Fruit fly (Drosophila melanogaster) whole organism, embryonic: Measurements from ENCODE around the gene CG43702.
A peak's percentile ranks its signal among the peaks of the same experiment; 100 is the strongest.

Source experiments
- C15 ChIP-seq: fragments of 200-800 bp; sonication (Bioruptor generic); IDR thresholded peaks from 3 replicates; pipeline ENCODE4 v1.3.6; 2022; ENCODE audit warnings: missing biosample characterization, missing genetic modification characterization
- CG10209 ChIP-seq: fragments of 200-800 bp; sonication (Bioruptor generic); optimal IDR thresholded peaks from 3 replicates; lab custom pipeline; 2017; ENCODE audit warnings: missing biosample characterization, mild to moderate bottlenecking, missing genetic modification characterization, missing genetic modification reagents
- CG13424 ChIP-seq: fragments of 200-800 bp; sonication (Bioruptor generic); optimal IDR thresholded peaks from 2 replicates; lab custom pipeline; 2019; ENCODE audit warnings: missing biosample characterization, mild to moderate bottlenecking, missing genetic modification characterization, moderate library complexity
- CG17186 ChIP-seq: fragments of 200-800 bp; sonication (Bioruptor generic); optimal IDR thresholded peaks from 3 replicates; lab custom pipeline; 2017; ENCODE audit warnings: missing biosample characterization, missing genetic modification reagents, missing genetic modification characterization
- CG17359 ChIP-seq: fragments of 200-800 bp; sonication (Bioruptor generic); optimal IDR thresholded peaks from 3 replicates; lab custom pipeline; 2018; ENCODE audit warnings: missing biosample characterization, mild to moderate bottlenecking, missing genetic modification characterization, moderate library complexity
- CG17385 ChIP-seq: fragments of 200-800 bp; sonication (Bioruptor generic); optimal IDR thresholded peaks from 3 replicates; lab custom pipeline; 2018; ENCODE audit warnings: missing biosample characterization, mild to moderate bottlenecking, missing genetic modification characterization
- CG18476 ChIP-seq: fragments of 200-800 bp; sonication (Bioruptor generic); optimal IDR thresholded peaks from 2 replicates; lab custom pipeline; 2016; ENCODE audit warnings: missing biosample characterization, mild to moderate bottlenecking, missing genetic modification characterization
- CG2678 ChIP-seq: fragments of 200-800 bp; sonication (Bioruptor generic); optimal IDR thresholded peaks from 3 replicates; lab custom pipeline; 2019; ENCODE audit warnings: missing biosample characterization, mild to moderate bottlenecking, missing genetic modification characterization, moderate library complexity
- CG3065 ChIP-seq: fragments of 200-800 bp; sonication (Bioruptor generic); optimal IDR thresholded peaks from 2 replicates; lab custom pipeline; 2016; ENCODE audit warnings: missing biosample characterization, missing genetic modification characterization
- CG33213 ChIP-seq: fragments of 200-800 bp; sonication (Bioruptor generic); optimal IDR thresholded peaks from 3 replicates; lab custom pipeline; 2016; ENCODE audit warnings: missing biosample characterization, missing genetic modification characterization
- CG3726 ChIP-seq: fragments of 200-800 bp; sonication (Bioruptor generic); IDR thresholded peaks from 3 replicates; pipeline ENCODE4, ENCODE4 v1.3.6; 2022; ENCODE audit warnings: missing biosample characterization, missing genetic modification characterization
- CG5180 ChIP-seq: fragments of 200-800 bp; sonication (Bioruptor generic); optimal IDR thresholded peaks from 3 replicates; lab custom pipeline; 2017; ENCODE audit warnings: missing biosample characterization, missing genetic modification characterization, mild to moderate bottlenecking, moderate library complexity, missing genetic modification reagents
- CG6765 ChIP-seq: fragments of 200-800 bp; sonication (Bioruptor generic); optimal IDR thresholded peaks from 3 replicates; lab custom pipeline; 2017; ENCODE audit warnings: missing biosample characterization, mild to moderate bottlenecking, missing genetic modification characterization
- CG6813 ChIP-seq: fragments of 200-800 bp; sonication (Bioruptor generic); optimal IDR thresholded peaks from 2 replicates; lab custom pipeline; 2017; ENCODE audit warnings: missing biosample characterization, missing genetic modification characterization, mild to moderate bottlenecking, moderate library complexity, missing genetic modification reagents
- CG7556 ChIP-seq: fragments of 200-800 bp; sonication (Bioruptor generic); optimal IDR thresholded peaks from 2 replicates; lab custom pipeline; 2017; ENCODE audit warnings: missing biosample characterization, mild to moderate bottlenecking, missing genetic modification characterization
- CG7839 ChIP-seq: fragments of 200-800 bp; sonication (Bioruptor generic); optimal IDR thresholded peaks from 3 replicates; lab custom pipeline; 2018; ENCODE audit warnings: missing biosample characterization, mild to moderate bottlenecking, missing genetic modification characterization, moderate library complexity
- CG7963 ChIP-seq: fragments of 200-800 bp; sonication (Bioruptor generic); IDR thresholded peaks from 3 replicates; pipeline ENCODE4 v1.3.6; 2022; ENCODE audit warnings: missing biosample characterization, missing genetic modification characterization; ENCODE audit not compliant: partially characterized antibody
- CG8281 ChIP-seq: fragments of 200-800 bp; sonication (Bioruptor generic); optimal IDR thresholded peaks from 2 replicates; lab custom pipeline; 2018; ENCODE audit warnings: missing biosample characterization, mild to moderate bottlenecking, missing genetic modification characterization, moderate library complexity
- CG9727 ChIP-seq: fragments of 200-800 bp; sonication (Bioruptor generic); optimal IDR thresholded peaks from 3 replicates; lab custom pipeline; 2017; ENCODE audit warnings: missing biosample characterization, mild to moderate bottlenecking, missing genetic modification characterization
- CkIIα-i1 ChIP-seq: fragments of 200-800 bp; sonication (Bioruptor generic); IDR thresholded peaks from 2 replicates; pipeline ENCODE4 v1.3.6; 2022; ENCODE audit warnings: missing biosample characterization, missing genetic modification characterization
- CoRest ChIP-seq: fragments of 200-800 bp; sonication (Bioruptor generic); optimal IDR thresholded peaks from 3 replicates; lab custom pipeline; 2018; ENCODE audit warnings: missing biosample characterization, mild to moderate bottlenecking, missing genetic modification characterization, moderate library complexity
- D ChIP-seq, 2 experiments: fragments of 200-800 bp in 1 of 2; fragments of >200 bp in 1 of 2; sonication (Bioruptor generic) in 1 of 2; optimal IDR thresholded peaks; 2 replicates in 1 of 2; 3 replicates in 1 of 2; lab custom pipeline; 2017; ENCODE audit warnings: mild to moderate bottlenecking in 1 of 2, missing biosample characterization in 1 of 2, missing genetic modification characterization in 1 of 2, missing genetic modification reagents in 1 of 2
- Eip74EF ChIP-seq, 2 experiments: fragments of 200-800 bp in 1 of 2; fragments of >200 bp in 1 of 2; sonication (Bioruptor generic) in 1 of 2; optimal IDR thresholded peaks; 2 replicates each; lab custom pipeline; 2017 to 2019; ENCODE audit warnings: missing biosample characterization in 2 of 2, missing genetic modification characterization in 2 of 2, mild to moderate bottlenecking in 1 of 2, moderate library complexity in 1 of 2
- HHEX ChIP-seq: fragments of 200-800 bp; sonication (Bioruptor generic); optimal IDR thresholded peaks from 3 replicates; lab custom pipeline; 2017; ENCODE audit warnings: missing biosample characterization, mild to moderate bottlenecking, missing genetic modification characterization, missing genetic modification reagents
- HLHmδ ChIP-seq: fragments of 200-800 bp; sonication (Bioruptor generic); optimal IDR thresholded peaks from 2 replicates; lab custom pipeline; 2018; ENCODE audit warnings: missing biosample characterization, mild to moderate bottlenecking, missing genetic modification characterization, moderate library complexity
- Hey ChIP-seq: fragments of 200-800 bp; sonication (Bioruptor generic); optimal IDR thresholded peaks from 3 replicates; lab custom pipeline; 2018; ENCODE audit warnings: missing biosample characterization, mild to moderate bottlenecking, missing genetic modification characterization
- Meics ChIP-seq: fragments of 200-800 bp; sonication (Bioruptor generic); optimal IDR thresholded peaks from 2 replicates; lab custom pipeline; 2017; ENCODE audit warnings: missing biosample characterization, mild to moderate bottlenecking, missing genetic modification characterization
- Myb ChIP-seq: fragments of 200-800 bp; sonication (Bioruptor generic); optimal IDR thresholded peaks from 2 replicates; lab custom pipeline; 2016; ENCODE audit warnings: missing biosample characterization, missing genetic modification characterization
- Oaz ChIP-seq: fragments of 200-800 bp; sonication (Bioruptor generic); IDR thresholded peaks from 2 replicates; pipeline ENCODE4 v1.3.6; 2022; ENCODE audit warnings: missing biosample characterization, missing genetic modification characterization
- Optix ChIP-seq: fragments of 200-800 bp; sonication (Bioruptor generic); IDR thresholded peaks from 3 replicates; pipeline ENCODE4 v1.3.6; 2022; ENCODE audit warnings: missing biosample characterization, missing genetic modification characterization
- Tbp ChIP-seq: fragments of >200 bp; optimal IDR thresholded peaks from 2 replicates; lab custom pipeline; 2018; ENCODE audit warnings: missing biosample characterization, missing genetic modification characterization
- Trl ChIP-seq, 3 experiments: fragments of >200 bp in 2 of 3; fragments of 200-800 bp in 1 of 3; sonication (Bioruptor generic) in 1 of 3; optimal IDR thresholded peaks; 2 replicates in 1 of 3; 3 replicates in 2 of 3; lab custom pipeline; 2016 to 2017; ENCODE audit warnings: missing biosample characterization in 1 of 3, missing genetic modification characterization in 1 of 3
- az2 ChIP-seq: fragments of 200-800 bp; sonication (Bioruptor generic); optimal IDR thresholded peaks from 3 replicates; lab custom pipeline; 2016; ENCODE audit warnings: missing biosample characterization, missing genetic modification characterization
- bowl ChIP-seq: fragments of 200-800 bp; sonication (Bioruptor generic); IDR thresholded peaks from 2 replicates; pipeline ENCODE4 v1.3.6; 2022; ENCODE audit warnings: missing biosample characterization, missing genetic modification characterization
- ci ChIP-seq: fragments of 200-800 bp; sonication (Bioruptor generic); IDR thresholded peaks from 3 replicates; pipeline ENCODE4 v1.3.6; 2022; ENCODE audit warnings: missing biosample characterization, missing genetic modification characterization
- corto ChIP-seq: fragments of 200-800 bp; sonication (Bioruptor generic); optimal IDR thresholded peaks from 2 replicates; lab custom pipeline; 2016; ENCODE audit warnings: missing biosample characterization, mild to moderate bottlenecking, missing genetic modification characterization, moderate library complexity
- exex ChIP-seq: fragments of 200-800 bp; sonication (Bioruptor generic); optimal IDR thresholded peaks from 4 replicates; lab custom pipeline; 2018; ENCODE audit warnings: missing biosample characterization, mild to moderate bottlenecking, missing genetic modification characterization, moderate library complexity
- fd3F ChIP-seq: fragments of 200-800 bp; sonication (Bioruptor generic); optimal IDR thresholded peaks from 2 replicates; lab custom pipeline; 2018; ENCODE audit warnings: missing biosample characterization, mild to moderate bottlenecking, missing genetic modification characterization, moderate library complexity
- fu2 ChIP-seq: fragments of 200-800 bp; sonication (Bioruptor generic); optimal IDR thresholded peaks from 2 replicates; lab custom pipeline; 2016; ENCODE audit warnings: missing biosample characterization, missing genetic modification characterization
- klu ChIP-seq: fragments of 200-800 bp; sonication (Bioruptor generic); IDR thresholded peaks from 2 replicates; pipeline ENCODE4 v1.3.6; 2022; ENCODE audit warnings: missing biosample characterization, missing genetic modification characterization
- lola ChIP-seq, 3 experiments: fragments of >200 bp in 2 of 3; fragments of 200-800 bp in 1 of 3; sonication (Bioruptor generic) in 1 of 3; optimal IDR thresholded peaks; 2 replicates each; lab custom pipeline; 2017 to 2019; ENCODE audit warnings: missing biosample characterization in 3 of 3, missing genetic modification characterization in 3 of 3, mild to moderate bottlenecking in 1 of 3, moderate library complexity in 1 of 3
- sens-2 ChIP-seq: fragments of 200-800 bp; sonication (Bioruptor generic); IDR thresholded peaks from 2 replicates; pipeline ENCODE4 v1.3.6; 2022; ENCODE audit warnings: missing biosample characterization, missing genetic modification characterization
- sim ChIP-seq: fragments of 200-800 bp; sonication (Bioruptor generic); IDR thresholded peaks from 2 replicates; pipeline ENCODE4 v1.3.6; 2022; ENCODE audit warnings: missing biosample characterization, missing genetic modification characterization
- tgo ChIP-seq: fragments of 200-800 bp; sonication (Bioruptor generic); IDR thresholded peaks from 3 replicates; pipeline ENCODE4 v1.3.6; 2022; ENCODE audit warnings: missing biosample characterization, missing genetic modification characterization
- tna ChIP-seq: fragments of 200-800 bp; sonication (Bioruptor generic); IDR thresholded peaks from 2 replicates; pipeline ENCODE4 v1.3.6; 2022; ENCODE audit warnings: missing biosample characterization, missing genetic modification characterization; ENCODE audit not compliant: partially characterized antibody
- toy ChIP-seq: fragments of 200-800 bp; sonication (Bioruptor generic); IDR thresholded peaks from 2 replicates; pipeline ENCODE4 v1.3.6; 2022; ENCODE audit warnings: missing biosample characterization, missing genetic modification characterization
- z ChIP-seq: fragments of 200-800 bp; sonication (Bioruptor generic); IDR thresholded peaks from 3 replicates; pipeline ENCODE4 v1.3.6; 2022; ENCODE audit warnings: missing biosample characterization, missing genetic modification characterization
- zfh2 ChIP-seq: fragments of 200-800 bp; sonication (Bioruptor generic); optimal IDR thresholded peaks from 2 replicates; lab custom pipeline; 2016; ENCODE audit warnings: missing biosample characterization, missing genetic modification characterization

The CG43702 gene

DNA sequence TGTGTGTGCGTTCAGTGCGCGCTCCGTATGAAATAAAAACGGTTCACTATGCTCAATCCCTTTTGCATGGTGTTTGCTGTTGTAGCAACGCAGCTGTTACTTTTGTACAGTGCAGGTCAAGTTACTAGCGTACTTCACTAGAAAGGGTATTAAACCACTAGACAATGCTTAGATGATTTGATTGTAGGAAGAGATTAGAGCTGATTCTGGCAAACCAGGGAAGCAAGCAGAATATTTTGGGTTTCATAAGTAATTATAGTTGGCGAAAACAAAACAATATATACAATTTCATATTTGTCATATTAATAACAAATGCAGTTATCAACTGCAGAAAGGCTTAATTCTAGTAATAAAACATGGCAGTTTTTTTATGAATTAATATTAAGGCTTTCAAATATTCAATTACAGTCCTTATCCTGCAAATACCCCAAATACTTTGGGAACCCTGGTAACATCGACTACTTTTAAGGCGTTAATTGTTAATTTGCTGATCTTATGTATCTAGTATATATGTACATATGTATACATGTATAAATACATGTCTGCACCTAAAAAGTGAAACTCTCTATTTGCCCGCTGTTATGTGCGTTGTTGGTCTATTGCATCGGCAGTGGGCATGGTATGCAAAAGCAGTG, 48.8 kb downstream of the CG43702 start (continued):
- no peak for TF ChIP-seq CG6765 (GFP tag; lab: Kevin White, UChicago)
- peak; percentile 28 for TF ChIP-seq CG18476 (GFP tag; lab: Kevin White, UChicago)
- no peak for TF ChIP-seq CkIIα-i1 (GFP tag; lab: Robert Waterston, UW)
- 0 out of 3 replicates have a peak, but pooled peaks have one; percentile 46 for TF ChIP-seq CG3726 (GFP tag; lab: Robert Waterston, UW)
- TF ChIP-seq Hey (tag; lab: Kevin White, UChicago) = no peak
- TF ChIP-seq az2 = peak; percentile 61
- TF ChIP-seq Oaz (GFP tag; lab: Robert Waterston, UW) = no peak
- no peak for TF ChIP-seq corto (GFP tag; lab: Kevin White, UChicago)
- peak; percentile 9 for TF ChIP-seq CG6813
- TF ChIP-seq fd3F = no peak
- TF ChIP-seq HLHmδ (GFP tag; lab: Kevin White, UChicago) = no peak
- peak; percentile 46 for TF ChIP-seq Meics
- TF ChIP-seq C15 (GFP tag; lab: Robert Waterston, UW) = no peak
- peak; percentile 8; the same call in 1 of the 3 replicates for TF ChIP-seq Optix (GFP tag; lab: Robert Waterston, UW)
- TF ChIP-seq bowl (GFP tag; lab: Robert Waterston, UW) = no peak
- TF ChIP-seq tgo = 0 out of 3 replicates have a peak, but pooled peaks have one; percentile 17
- TF ChIP-seq CG5180 = no peak
- peak in 1 of 2 experiments; percentile 26 for TF ChIP-seq Trl (optimal IDR thresholded peaks at IDR 0.05; lab: Kevin White, UChicago)
- TF ChIP-seq Trl (GFP tag; optimal IDR thresholded peaks at IDR 0.05; lab: Kevin White, UChicago) = peak; percentile 24
- peak in 1 of 2 experiments; percentile 42 for TF ChIP-seq Eip74EF (GFP tag; optimal IDR thresholded peaks at IDR 0.05; lab: Kevin White, UChicago)
- TF ChIP-seq HHEX (GFP tag; lab: Kevin White, UChicago) = peak; percentile 42
- no peak for TF ChIP-seq sens-2
- peak; percentile 48 for TF ChIP-seq CG17359 (tag; lab: Kevin White, UChicago)
- TF ChIP-seq CG10209 (GFP tag; lab: Kevin White, UChicago) = peak; percentile 64
- TF ChIP-seq Tbp = no peak
- TF ChIP-seq klu (GFP tag; lab: Robert Waterston, UW) = no peak
- TF ChIP-seq CG17186 (GFP tag; lab: Kevin White, UChicago) = no peak
- TF ChIP-seq CG7839 (tag; lab: Kevin White, UChicago) = peak; percentile 78
- TF ChIP-seq ci (GFP tag; lab: Robert Waterston, UW) = peak; percentile 59; the same call in 2 of the 3 replicates
- TF ChIP-seq exex = no peak
- TF ChIP-seq CG13424 = peak; percentile 7
- no peak for TF ChIP-seq toy (GFP tag; lab: Robert Waterston, UW)
- TF ChIP-seq CG7963 = no peak
- peak; percentile 32 for TF ChIP-seq CG2678 (tag; lab: Kevin White, UChicago)
- TF ChIP-seq z (GFP tag; lab: Robert Waterston, UW) = no peak
- no peak for TF ChIP-seq CG3065 (GFP tag; lab: Kevin White, UChicago)
- TF ChIP-seq CG9727 (GFP tag; lab: Kevin White, UChicago) = peak; percentile 58
- TF ChIP-seq CG33213 (GFP tag; lab: Kevin White, UChicago) = no peak
- TF ChIP-seq sim (GFP tag; lab: Robert Waterston, UW) = no peak
- TF ChIP-seq D (optimal IDR thresholded peaks at IDR 0.05; lab: Kevin White, UChicago) = no peak
- peak; percentile 34 for TF ChIP-seq D (GFP tag; optimal IDR thresholded peaks at IDR 0.05; lab: Kevin White, UChicago)
- no peak for TF ChIP-seq tna (GFP tag; lab: Robert Waterston, UW)
- TF ChIP-seq CG8281 (tag; lab: Kevin White, UChicago) = no peak
- TF ChIP-seq CoRest (tag; lab: Kevin White, UChicago) = peak; percentile 11
- TF ChIP-seq fu2 = peak; percentile 32
- TF ChIP-seq CG17385 = peak; percentile 1
- TF ChIP-seq Myb (GFP tag; lab: Kevin White, UChicago) = no peak
- TF ChIP-seq zfh2 (GFP tag; lab: Kevin White, UChicago) = no peak
- TF ChIP-seq CG7556 (GFP tag; lab: Kevin White, UChicago) = peak; percentile 65
- TF ChIP-seq lola (GFP tag; optimal IDR thresholded peaks at IDR 0.05; lab: Kevin White, UChicago) = peak in 1 of 3 experiments; percentile 57
